Fruit fly (Drosophila melanogaster): ENCODE results near the gene Zmynd8.

Zmynd8 gene

DNA sequence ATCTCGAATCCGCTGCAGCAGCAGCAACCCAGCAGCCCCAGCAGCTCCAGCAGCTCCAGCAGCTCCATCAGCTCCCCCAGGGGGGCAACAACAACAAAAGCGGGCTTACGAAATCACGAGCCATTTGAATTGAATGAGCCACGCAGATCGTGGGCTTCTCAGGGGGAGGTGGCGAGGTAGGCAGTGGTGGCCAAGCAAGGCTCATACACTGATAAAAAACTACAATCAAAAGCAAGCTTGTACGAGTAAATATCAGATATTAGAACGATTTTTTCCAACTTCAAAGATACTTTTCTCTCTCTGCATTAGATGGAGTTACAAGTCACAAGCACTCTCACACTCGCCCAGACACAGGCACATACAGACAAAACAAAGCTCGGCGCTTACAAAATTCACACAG, 39.9 kb downstream of the Zmynd8 start (continued):
- TF ChIP-seq Bdp1 (GFP tag; optimal IDR thresholded peaks at IDR 0.05) = no peak
- peak; percentile 69; the same call in 2 of the 3 replicates for TF ChIP-seq sr (GFP tag; IDR thresholded peaks at IDR 0.05)
- TF ChIP-seq Kr (GFP tag; optimal IDR thresholded peaks at IDR 0.05) = no peak
- no peak for TF ChIP-seq CG15479 (GFP tag; optimal IDR thresholded peaks at IDR 0.05)
- peak; percentile 42; the same call in 2 of the 3 replicates for TF ChIP-seq gce (GFP tag; IDR thresholded peaks at IDR 0.05)
- peak; percentile 29 for TF ChIP-seq tap (tag; optimal IDR thresholded peaks at IDR 0.05)
- 0 out of 3 replicates have a peak, but pooled peaks have one; percentile 7 for TF ChIP-seq C15 (GFP tag; IDR thresholded peaks at IDR 0.05)
- peak; percentile 35 for TF ChIP-seq oc (tag; optimal IDR thresholded peaks at IDR 0.05)
- TF ChIP-seq Hr78 (GFP tag; optimal IDR thresholded peaks at IDR 0.05) = no peak
- no peak for TF ChIP-seq CG10462 (GFP tag; optimal IDR thresholded peaks at IDR 0.05)
- 0 out of 3 replicates have a peak, but pooled peaks have one; percentile 20 for TF ChIP-seq Optix (GFP tag; IDR thresholded peaks at IDR 0.05)
- TF ChIP-seq CG18599 (GFP tag; optimal IDR thresholded peaks at IDR 0.05) = peak; percentile 33
- TF ChIP-seq Taf1 (GFP tag; IDR thresholded peaks at IDR 0.05) = 0 out of 2 replicates have a peak, but pooled peaks have one; percentile 29
- no peak for TF ChIP-seq nerfin-1 (tag; optimal IDR thresholded peaks at IDR 0.05)
- no peak for TF ChIP-seq Pdp1 (GFP tag; optimal IDR thresholded peaks at IDR 0.05)
- TF ChIP-seq pb (GFP tag; optimal IDR thresholded peaks at IDR 0.05) = peak; percentile 17
- TF ChIP-seq CG8924 (tag; optimal IDR thresholded peaks at IDR 0.05) = no peak
- TF ChIP-seq Blimp-1 (GFP tag; optimal IDR thresholded peaks at IDR 0.05) = peak; percentile 37
- TF ChIP-seq CG13775 (GFP tag; optimal IDR thresholded peaks at IDR 0.05) = no peak
- no peak for TF ChIP-seq CG2199 (GFP tag; IDR thresholded peaks at IDR 0.05)
- TF ChIP-seq Ets65A (GFP tag) = peak; percentile 42
- TF ChIP-seq CG4360 (GFP tag; IDR thresholded peaks at IDR 0.05) = peak; percentile 75
- TF ChIP-seq CG11504 (tag; optimal IDR thresholded peaks at IDR 0.05) = peak; percentile 55
- TF ChIP-seq H2.0 (GFP tag; IDR thresholded peaks at IDR 0.05) = 0 out of 2 replicates have a peak, but pooled peaks have one; percentile 23
- no peak for TF ChIP-seq Usf (GFP tag; optimal IDR thresholded peaks at IDR 0.05)
- TF ChIP-seq vvl (GFP tag; IDR thresholded peaks at IDR 0.05) = peak; percentile 59
- no peak for TF ChIP-seq fd102C (GFP tag; optimal IDR thresholded peaks at IDR 0.05)
- TF ChIP-seq run (tag; optimal IDR thresholded peaks at IDR 0.05) = no peak
- 0 out of 3 replicates have a peak, but pooled peaks have one; percentile 25 for TF ChIP-seq otp (GFP tag; IDR thresholded peaks at IDR 0.05)
- TF ChIP-seq ase (GFP tag; IDR thresholded peaks at IDR 0.05) = peak; percentile 34; the same call in 1 of the 3 replicates
- TF ChIP-seq sisA (GFP tag; IDR thresholded peaks at IDR 0.05) = peak; percentile 51; the same call in 1 of the 2 replicates
- TF ChIP-seq gfzf (GFP tag; optimal IDR thresholded peaks at IDR 0.05) = no peak
- TF ChIP-seq knrl (GFP tag; IDR thresholded peaks at IDR 0.05; ENCODE audit: partially characterized antibody) = no peak
- no peak for TF ChIP-seq sna (GFP tag; IDR thresholded peaks at IDR 0.05; ENCODE audit: partially characterized antibody)
- TF ChIP-seq CG4820 (GFP tag; optimal IDR thresholded peaks at IDR 0.05) = peak; percentile 10
- peak; percentile 72 for TF ChIP-seq crol (GFP tag; IDR thresholded peaks at IDR 0.05)
- no peak for TF ChIP-seq Dll (GFP tag; IDR thresholded peaks at IDR 0.05; ENCODE audit: partially characterized antibody)
- TF ChIP-seq CG7987 (GFP tag; optimal IDR thresholded peaks at IDR 0.05) = no peak
- no peak for TF ChIP-seq lola (GFP tag; optimal IDR thresholded peaks at IDR 0.05)
- no peak for TF ChIP-seq CG17802 (tag; optimal IDR thresholded peaks at IDR 0.05)
- peak; percentile 13 for TF ChIP-seq caup (GFP tag; optimal IDR thresholded peaks at IDR 0.05; ENCODE audit: severe bottlenecking)
- TF ChIP-seq CG43689 (GFP tag; IDR thresholded peaks at IDR 0.05) = no peak
- TF ChIP-seq CG6175 (GFP tag; IDR thresholded peaks at IDR 0.05) = peak; percentile 9; the same call in 1 of the 3 replicates
- TF ChIP-seq CG8478 (optimal IDR thresholded peaks at IDR 0.05) = no peak
- no peak for TF ChIP-seq D19B (GFP tag; optimal IDR thresholded peaks at IDR 0.05)
- TF ChIP-seq ci (GFP tag; IDR thresholded peaks at IDR 0.05) = peak; percentile 65; the same call in 1 of the 3 replicates
- TF ChIP-seq Camta (GFP tag; optimal IDR thresholded peaks at IDR 0.05) = no peak
- no peak for TF ChIP-seq h (optimal IDR thresholded peaks at IDR 0.05)
- TF ChIP-seq CG11093 (GFP tag; IDR thresholded peaks at IDR 0.05) = no peak
- peak; percentile 15; the same call in 1 of the 3 replicates for TF ChIP-seq B-H1 (GFP tag; IDR thresholded peaks at IDR 0.05)
- no peak for TF ChIP-seq tio (GFP tag; optimal IDR thresholded peaks at IDR 0.05)

Data from whole organism, embryonic.